Worm (Caenorhabditis elegans) whole organism, young adult: ENCODE data around the gene capg-2.

Experiments
- B0019.2 ChIP-seq: fragments of 200-800 bp; sonication (Bioruptor generic); conservative IDR thresholded peaks from 2 replicates; pipeline ENCODE4 v1.3.6; 2022; ENCODE audit warnings: missing genetic modification reagents, missing genetic modification characterization, missing compliant biosample characterization
- B0336.3 ChIP-seq: fragments of 200-800 bp; sonication (Bioruptor generic); IDR thresholded peaks from 2 replicates; pipeline ENCODE4 v1.3.6; 2022; ENCODE audit warnings: missing genetic modification characterization, missing compliant biosample characterization
- F23B12.7 ChIP-seq: sonication (generic microtip); optimal IDR thresholded peaks from 2 replicates; lab custom pipeline; 2017; ENCODE audit warnings: missing genetic modification characterization, mild to moderate bottlenecking, missing compliant biosample characterization, antibody characterized with exemption, moderate library complexity; ENCODE audit not compliant: insufficient read depth
- F33H1.4 ChIP-seq: fragments of 200-800 bp; sonication (Bioruptor generic); IDR thresholded peaks from 2 replicates; pipeline ENCODE4 v1.3.6; 2022; ENCODE audit warnings: missing genetic modification reagents, missing genetic modification characterization, missing compliant biosample characterization
- F39B2.1 ChIP-seq: fragments of 200-800 bp; sonication (Bioruptor generic); IDR thresholded peaks from 2 replicates; pipeline ENCODE4 v1.3.6; 2022; ENCODE audit warnings: missing genetic modification reagents, missing genetic modification characterization, missing compliant biosample characterization
- F49E8.2 ChIP-seq: sonication (generic microtip); optimal IDR thresholded peaks from 3 replicates; lab custom pipeline; 2017; ENCODE audit warnings: missing genetic modification characterization, mild to moderate bottlenecking, missing compliant biosample characterization, antibody characterized with exemption, moderate library complexity; ENCODE audit not compliant: insufficient read depth
- F55B11.4 ChIP-seq: sonication (generic microtip); optimal IDR thresholded peaks from 2 replicates; lab custom pipeline; 2016; ENCODE audit warnings: missing compliant biosample characterization, missing genetic modification characterization, borderline replicate concordance; ENCODE audit not compliant: insufficient read depth
- F57C9.4 ChIP-seq: sonication (generic microtip); optimal IDR thresholded peaks from 2 replicates; lab custom pipeline; 2017; ENCODE audit warnings: mild to moderate bottlenecking, missing genetic modification characterization, missing compliant biosample characterization
- K11D2.4 ChIP-seq: fragments of 200-800 bp; sonication (Bioruptor generic); IDR thresholded peaks from 2 replicates; pipeline ENCODE4 v1.3.6; 2022; ENCODE audit warnings: missing genetic modification reagents, missing genetic modification characterization, missing compliant biosample characterization
- Y53F4B.3 ChIP-seq: fragments of 200-800 bp; sonication (Bioruptor generic); IDR thresholded peaks from 2 replicates; pipeline ENCODE4 v1.3.6; 2022; ENCODE audit warnings: missing genetic modification reagents, missing genetic modification characterization, missing compliant biosample characterization
- Y67H2A.10 ChIP-seq: fragments of 200-800 bp; sonication (Bioruptor generic); conservative IDR thresholded peaks from 2 replicates; pipeline ENCODE4 v1.3.6; 2022; ENCODE audit warnings: missing genetic modification reagents, missing genetic modification characterization, missing compliant biosample characterization
- Y79H2A.3 ChIP-seq: fragments of 200-800 bp; sonication (Bioruptor generic); conservative IDR thresholded peaks from 2 replicates; pipeline ENCODE4 v1.3.6; 2022; ENCODE audit warnings: missing genetic modification reagents, missing genetic modification characterization, missing compliant biosample characterization
- Y95B8A.8 ChIP-seq: fragments of 200-800 bp; sonication (Bioruptor generic); IDR thresholded peaks from 2 replicates; pipeline ENCODE4 v1.3.6; 2022; ENCODE audit warnings: missing genetic modification reagents, missing genetic modification characterization, missing compliant biosample characterization
- ZK185.1 ChIP-seq: sonication (generic microtip); optimal IDR thresholded peaks from 2 replicates; lab custom pipeline; 2016; ENCODE audit warnings: mild to moderate bottlenecking, missing genetic modification characterization, missing compliant biosample characterization; ENCODE audit not compliant: poor library complexity, severe bottlenecking
- akir-1 ChIP-seq: fragments of 200-800 bp; sonication (Bioruptor generic); optimal IDR thresholded peaks from 2 replicates; lab custom pipeline; 2018; ENCODE audit warnings: mild to moderate bottlenecking, missing genetic modification characterization, moderate library complexity, missing compliant biosample characterization
- atf-7 ChIP-seq: sonication (generic microtip); optimal IDR thresholded peaks from 2 replicates; lab custom pipeline; 2017; ENCODE audit warnings: mild to moderate bottlenecking, missing genetic modification characterization, missing compliant biosample characterization
- attf-5 ChIP-seq: fragments of 200-800 bp; sonication (Bioruptor generic); optimal IDR thresholded peaks from 2 replicates; lab custom pipeline; 2018; ENCODE audit warnings: mild to moderate bottlenecking, missing genetic modification characterization, missing compliant biosample characterization
- attf-6 ChIP-seq: fragments of 200-800 bp; sonication (Bioruptor generic); IDR thresholded peaks from 2 replicates; pipeline ENCODE4 v1.3.6; 2022; ENCODE audit warnings: missing genetic modification reagents, missing genetic modification characterization, missing compliant biosample characterization
- bed-1 ChIP-seq: fragments of 200-800 bp; sonication (Bioruptor generic); IDR thresholded peaks from 2 replicates; pipeline ENCODE4 v1.3.6; 2022; ENCODE audit warnings: missing genetic modification reagents, missing genetic modification characterization, missing compliant biosample characterization
- ccch-3 ChIP-seq: fragments of 200-800 bp; sonication (Bioruptor generic); optimal IDR thresholded peaks from 2 replicates; lab custom pipeline; 2018; ENCODE audit warnings: mild to moderate bottlenecking, missing genetic modification characterization, missing compliant biosample characterization
- cebp-1 ChIP-seq, 2 experiments: fragments of 200-800 bp in 1 of 2; sonication (Bioruptor generic) in 1 of 2; sonication (generic microtip) in 1 of 2; IDR thresholded peaks in 1 of 2; optimal IDR thresholded peaks in 1 of 2; 2 replicates each; pipeline versions ENCODE4 v1.3.6 to Lab custom; 2017 to 2022; ENCODE audit warnings: missing compliant biosample characterization in 2 of 2, missing genetic modification characterization in 2 of 2, mild to moderate bottlenecking in 1 of 2, missing genetic modification reagents in 1 of 2, moderate library complexity in 1 of 2
- ceh-27 ChIP-seq: fragments of 200-800 bp; sonication (Bioruptor generic); optimal IDR thresholded peaks from 2 replicates; lab custom pipeline; 2018; ENCODE audit warnings: mild to moderate bottlenecking, missing genetic modification characterization, moderate library complexity, missing compliant biosample characterization
- ceh-58 ChIP-seq: fragments of 200-800 bp; sonication (Bioruptor generic); IDR thresholded peaks from 2 replicates; pipeline ENCODE4 v1.3.6; 2022; ENCODE audit warnings: missing genetic modification characterization, missing compliant biosample characterization
- ceh-79 ChIP-seq: sonication (generic microtip); optimal IDR thresholded peaks from 2 replicates; lab custom pipeline; 2017; ENCODE audit warnings: mild to moderate bottlenecking, missing genetic modification characterization, missing compliant biosample characterization
- ceh-91 ChIP-seq: fragments of 200-800 bp; sonication (Bioruptor generic); IDR thresholded peaks from 2 replicates; pipeline ENCODE4 v1.3.6; 2022; ENCODE audit warnings: missing genetic modification reagents, missing genetic modification characterization, missing compliant biosample characterization
- chd-7 ChIP-seq: sonication (generic microtip); optimal IDR thresholded peaks from 2 replicates; lab custom pipeline; 2016; ENCODE audit warnings: mild to moderate bottlenecking, missing genetic modification characterization, moderate library complexity, missing compliant biosample characterization
- dox-1 ChIP-seq: fragments of 200-800 bp; sonication (Bioruptor generic); IDR thresholded peaks from 2 replicates; pipeline ENCODE4 v1.3.6; 2022; ENCODE audit warnings: missing genetic modification reagents, missing genetic modification characterization, missing compliant biosample characterization
- dpff-1 ChIP-seq: sonication (generic microtip); optimal IDR thresholded peaks from 2 replicates; lab custom pipeline; 2017; ENCODE audit warnings: mild to moderate bottlenecking, missing genetic modification characterization, missing compliant biosample characterization
- egl-44 ChIP-seq: fragments of 200-800 bp; sonication (Bioruptor generic); IDR thresholded peaks from 2 replicates; pipeline ENCODE4 v1.3.6; 2022; ENCODE audit warnings: missing genetic modification reagents, missing genetic modification characterization, missing compliant biosample characterization
- ekl-4 ChIP-seq: fragments of 200-800 bp; sonication (Bioruptor generic); IDR thresholded peaks from 2 replicates; pipeline ENCODE4 v1.3.6; 2022; ENCODE audit warnings: missing genetic modification reagents, missing genetic modification characterization, missing compliant biosample characterization
- hlh-12 ChIP-seq: sonication (generic microtip); optimal IDR thresholded peaks from 2 replicates; lab custom pipeline; 2016; ENCODE audit warnings: missing genetic modification characterization, missing compliant biosample characterization
- lag-1 ChIP-seq: fragments of 200-800 bp; sonication (Bioruptor generic); IDR thresholded peaks from 2 replicates; pipeline ENCODE4 v1.3.6; 2022; ENCODE audit warnings: missing genetic modification reagents, missing genetic modification characterization, missing compliant biosample characterization
- lin-40 ChIP-seq: sonication (generic microtip); optimal IDR thresholded peaks from 2 replicates; lab custom pipeline; 2016; ENCODE audit warnings: missing genetic modification characterization, mild to moderate bottlenecking, missing compliant biosample characterization, missing genotype, missing genetic modification reagents
- lsy-27 ChIP-seq: sonication (generic microtip); optimal IDR thresholded peaks from 2 replicates; lab custom pipeline; 2017; ENCODE audit warnings: missing genetic modification characterization, mild to moderate bottlenecking, missing compliant biosample characterization, antibody characterized with exemption, missing genotype, borderline replicate concordance; ENCODE audit not compliant: insufficient read depth
- madf-8 ChIP-seq: fragments of 200-800 bp; sonication (Bioruptor generic); conservative IDR thresholded peaks from 2 replicates; pipeline ENCODE4 v1.3.6; 2022; ENCODE audit warnings: missing genetic modification reagents, missing genetic modification characterization, missing compliant biosample characterization
- mel-28 ChIP-seq: sonication (generic microtip); optimal IDR thresholded peaks from 2 replicates; lab custom pipeline; 2016; ENCODE audit warnings: borderline replicate concordance, mild to moderate bottlenecking, missing genetic modification characterization, missing compliant biosample characterization
- nhr-90 ChIP-seq: sonication (generic microtip); optimal IDR thresholded peaks from 2 replicates; lab custom pipeline; 2016; ENCODE audit warnings: missing genotype, mild to moderate bottlenecking, missing genetic modification characterization, missing compliant biosample characterization
- pha-4 ChIP-seq: fragments of 150-350 bp; sonication (generic microtip); optimal IDR thresholded peaks from 2 replicates; lab custom pipeline; 2014; ENCODE audit warnings: missing biosample characterization, missing genetic modification reagents, missing genetic modification characterization
- rcor-1 ChIP-seq: fragments of 200-800 bp; sonication (Bioruptor generic); IDR thresholded peaks from 2 replicates; pipeline ENCODE4 v1.3.6; 2022; ENCODE audit warnings: missing genetic modification reagents, missing genetic modification characterization, missing compliant biosample characterization
- rec-8 ChIP-seq, 2 experiments: sonication (generic microtip); optimal IDR thresholded peaks; 2 replicates each; lab custom pipeline; 2016; ENCODE audit warnings: mild to moderate bottlenecking in 2 of 2, missing genetic modification characterization in 2 of 2, missing genetic modification reagents in 2 of 2, missing genotype in 2 of 2, missing biosample characterization in 1 of 2, missing compliant biosample characterization in 1 of 2, moderate library complexity in 1 of 2
- sdz-38 ChIP-seq: sonication (generic microtip); optimal IDR thresholded peaks from 2 replicates; lab custom pipeline; 2016; ENCODE audit warnings: missing genotype, missing genetic modification characterization, missing compliant biosample characterization
- snpc-1.3 ChIP-seq: sonication (generic microtip); optimal IDR thresholded peaks from 2 replicates; lab custom pipeline; 2017; ENCODE audit warnings: missing genetic modification characterization, mild to moderate bottlenecking, missing compliant biosample characterization, antibody characterized with exemption, moderate library complexity, missing genotype, missing genetic modification reagents; ENCODE audit not compliant: insufficient read depth
- snpc-4 ChIP-seq, 5 experiments: fragments of 150-350 bp in 1 of 5; sonication (generic microtip) in 4 of 5; optimal IDR thresholded peaks; 2 replicates each; lab custom pipeline; 2014 to 2018; ENCODE audit warnings: missing genetic modification characterization in 5 of 5, missing biosample characterization in 3 of 5, antibody characterized with exemption in 2 of 5, mild to moderate bottlenecking in 2 of 5, missing compliant biosample characterization in 2 of 5, missing genotype in 2 of 5, moderate library complexity in 2 of 5, missing genetic modification reagents in 1 of 5
- zim-3 ChIP-seq: sonication (generic microtip); optimal IDR thresholded peaks from 2 replicates; lab custom pipeline; 2017; ENCODE audit warnings: mild to moderate bottlenecking, missing genetic modification characterization, moderate library complexity, missing compliant biosample characterization
- ztf-18 ChIP-seq: sonication (generic microtip); optimal IDR thresholded peaks from 2 replicates; lab custom pipeline; 2016; ENCODE audit warnings: missing genotype, mild to moderate bottlenecking, missing genetic modification characterization, missing compliant biosample characterization
- ztf-25 ChIP-seq: fragments of 200-800 bp; sonication (Bioruptor generic); IDR thresholded peaks from 2 replicates; pipeline ENCODE4 v1.3.6; 2022; ENCODE audit warnings: missing genetic modification reagents, missing genetic modification characterization, missing compliant biosample characterization

The capg-2 gene

DNA sequence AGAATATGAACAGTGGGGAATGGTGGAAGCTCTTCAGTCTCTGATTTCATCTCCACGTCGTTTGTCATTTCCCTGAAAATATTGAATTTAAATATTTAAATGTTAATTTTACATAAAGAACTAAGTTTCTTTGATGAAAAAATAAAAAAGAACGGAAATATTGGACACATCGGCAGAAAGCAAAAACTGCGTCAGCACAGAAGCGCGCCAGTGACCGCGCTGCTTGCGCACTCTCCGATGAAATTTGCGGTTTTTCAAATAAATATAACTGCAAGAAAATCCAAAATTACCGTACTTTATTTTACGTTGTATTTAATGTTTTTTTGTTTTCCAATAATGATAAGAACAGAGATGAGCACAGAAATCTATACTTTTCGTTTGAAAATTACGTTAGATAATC lies 19.9 kb downstream of the capg-2 start, which contains the start of the genes srpa-68 and srh-16:
Gene srpa-68 (minus strand): TSS at position 72 of the 400 bp plus-strand sequence.
Gene srh-16 (plus strand): TSS at position 275 of the 400 bp plus-strand sequence.
- TF ChIP-seq snpc-4 (GFP tag; optimal IDR thresholded peaks at IDR 0.05; lab: Kevin White, UChicago) (peak; percentile 60), snpc-4 (tag; optimal IDR thresholded peaks at IDR 0.05; lab: Kevin White, UChicago) (peak; percentile 48 to 75 (median 64)), Y53F4B.3 (0 out of 2 replicates have a peak, but pooled peaks have one; percentile 25), attf-5 (GFP tag; lab: Kevin White, UChicago) (peak; percentile 73), egl-44 (GFP tag; lab: Robert Waterston, UW) (no peak), ztf-25 (GFP tag; lab: Robert Waterston, UW) (no peak), K11D2.4 (peak; percentile 74; the same call in 1 of the 2 replicates), madf-8 (GFP tag; lab: Robert Waterston, UW) (no peak; the same call in 1 of the 2 replicates), ceh-58 (GFP tag; lab: Robert Waterston, UW) (no peak), ekl-4 (peak; percentile 84), cebp-1 (GFP tag; IDR thresholded peaks at IDR 0.05; lab: Robert Waterston, UW) (no peak), cebp-1 (tag; optimal IDR thresholded peaks at IDR 0.05; lab: Kevin White, UChicago) (peak; percentile 85), F49E8.2 (tag; lab: Kevin White, UChicago) (peak; percentile 20), F57C9.4 (tag; lab: Kevin White, UChicago) (no peak), ceh-27 (GFP tag; lab: Kevin White, UChicago) (peak; percentile 50), sdz-38 (tag; lab: Kevin White, UChicago) (no peak), pha-4 (tag; lab: Kevin White, UChicago) (no peak), Y79H2A.3 (GFP tag; lab: Robert Waterston, UW) (no peak), B0019.2 (GFP tag; lab: Robert Waterston, UW) (no peak), hlh-12 (tag; lab: Kevin White, UChicago) (no peak), rec-8 (tag; optimal IDR thresholded peaks at IDR 0.05; lab: Kevin White, UChicago) (peak in 1 of 2 experiments; percentile 30), akir-1 (GFP tag; lab: Kevin White, UChicago) (no peak), dox-1 (GFP tag; lab: Robert Waterston, UW) (peak; percentile 90), F23B12.7 (peak; percentile 82), chd-7 (no peak), ceh-91 (GFP tag; lab: Robert Waterston, UW) (no peak), Y95B8A.8 (GFP tag; lab: Robert Waterston, UW) (no peak), lin-40 (tag; lab: Kevin White, UChicago) (peak; percentile 88), B0336.3 (GFP tag; lab: Robert Waterston, UW) (peak; percentile 78), lag-1 (GFP tag; lab: Robert Waterston, UW) (no peak), ccch-3 (GFP tag; lab: Kevin White, UChicago) (no peak), rcor-1 (peak; percentile 89), F33H1.4 (GFP tag; lab: Robert Waterston, UW) (peak; percentile 70), atf-7 (tag; lab: Kevin White, UChicago) (peak; percentile 36), snpc-1.3 (tag; lab: Kevin White, UChicago) (peak; percentile 65), ZK185.1 (tag; lab: Kevin White, UChicago) (peak; percentile 66), zim-3 (no peak), Y67H2A.10 (GFP tag; lab: Robert Waterston, UW) (no peak), ceh-79 (tag; lab: Kevin White, UChicago) (no peak), attf-6 (0 out of 2 replicates have a peak, but pooled peaks have one; percentile 34), ztf-18 (tag; lab: Kevin White, UChicago) (peak; percentile 99), dpff-1 (tag; lab: Kevin White, UChicago) (no peak), lsy-27 (tag; lab: Kevin White, UChicago) (no peak), bed-1 (GFP tag; lab: Robert Waterston, UW) (no peak), mel-28 (tag; lab: Kevin White, UChicago) (no peak), nhr-90 (peak; percentile 12), F55B11.4 (tag; lab: Kevin White, UChicago) (no peak), F39B2.1 (GFP tag; lab: Robert Waterston, UW) (0 out of 2 replicates have a peak, but pooled peaks have one; percentile 78)
